Fruit fly (Drosophila melanogaster): Measurements from ENCODE around the gene CG42464.

The CG42464 gene

dm6 chr2L:3698992-3699514 is at the start of gene CG42464, which contains the start of gene CG10031:
CG42464 (plus strand) TSS chr2L:3699464.
CG10031 (minus strand) TSS chr2L:3699092.
- TF ChIP-seq CG8478 (optimal IDR thresholded peaks at IDR 0.05) (no peak), CTCF (optimal IDR thresholded peaks at IDR 0.05) (no peak)

dm6 chr2L:3654956-3655618 is 44.2 kb upstream of the CG42464 start:
- TF ChIP-seq CTCF (optimal IDR thresholded peaks at IDR 0.05): no peak
- TF ChIP-seq CG8478 (optimal IDR thresholded peaks at IDR 0.05): no peak

- TF ChIP-seq CG8478 (optimal IDR thresholded peaks at IDR 0.05): no peak
- no peak for TF ChIP-seq CTCF (optimal IDR thresholded peaks at IDR 0.05)
These were observed 43.6 kb upstream of the CG42464 start for dm6 chr2L:3655698-3656105.

- TF ChIP-seq CTCF (optimal IDR thresholded peaks at IDR 0.05) (no peak), CG8478 (optimal IDR thresholded peaks at IDR 0.05) (no peak)
These were observed 42.6 kb upstream of the CG42464 start, which contains the start of gene for for dm6 chr2L:3656667-3657066. for (minus strand) TSS chr2L:3656953.

- TF ChIP-seq CG8478 (optimal IDR thresholded peaks at IDR 0.05) (no peak), CTCF (optimal IDR thresholded peaks at IDR 0.05) (peak; percentile 98 to 99)
These were observed 41.7 kb upstream of the CG42464 start for dm6 chr2L:3657349-3658142.

dm6 chr2L:3662307-3662795 is 36.9 kb upstream of the CG42464 start, which contains the start of gene Drgx:
Drgx (plus strand) TSS chr2L:3662745.
- TF ChIP-seq CG8478 (optimal IDR thresholded peaks at IDR 0.05) (no peak), CTCF (optimal IDR thresholded peaks at IDR 0.05) (peak in 1 of 2 experiments; percentile 18)

dm6 chr2L:3668451-3668850 is 30.8 kb upstream of the CG42464 start, which contains the start of gene Sfp24Ba:
Sfp24Ba (minus strand) TSS chr2L:3668551.
- no peak for TF ChIP-seq CTCF (optimal IDR thresholded peaks at IDR 0.05)
- no peak for TF ChIP-seq CG8478 (optimal IDR thresholded peaks at IDR 0.05)

- no peak for TF ChIP-seq CTCF (optimal IDR thresholded peaks at IDR 0.05)
- TF ChIP-seq CG8478 (optimal IDR thresholded peaks at IDR 0.05): no peak
These were observed 30.2 kb upstream of the CG42464 start, which contains the start of gene Sfp24Bd for dm6 chr2L:3669034-3669433. Sfp24Bd (minus strand) TSS chr2L:3669134.

dm6 chr2L:3669675-3670074 is 29.6 kb upstream of the CG42464 start, which contains the start of gene Sfp24Bb:
Sfp24Bb (minus strand) TSS chr2L:3669775.
- no peak for TF ChIP-seq CG8478 (optimal IDR thresholded peaks at IDR 0.05)
- no peak for TF ChIP-seq CTCF (optimal IDR thresholded peaks at IDR 0.05)

- TF ChIP-seq CTCF (optimal IDR thresholded peaks at IDR 0.05) (no peak), CG8478 (optimal IDR thresholded peaks at IDR 0.05) (no peak)
These were observed 28.8 kb upstream of the CG42464 start, which contains the start of gene Sfp24Bc for dm6 chr2L:3670481-3670880. Sfp24Bc (minus strand) TSS chr2L:3670581.

dm6 chr2L:3675770-3676169 is 23.5 kb upstream of the CG42464 start:
- TF ChIP-seq CTCF (optimal IDR thresholded peaks at IDR 0.05) (no peak), CG8478 (optimal IDR thresholded peaks at IDR 0.05) (no peak)

- TF ChIP-seq CG8478 (optimal IDR thresholded peaks at IDR 0.05): no peak
- TF ChIP-seq CTCF (optimal IDR thresholded peaks at IDR 0.05): no peak
These were observed 17.9 kb upstream of the CG42464 start for dm6 chr2L:3681338-3681737.

- TF ChIP-seq CTCF (optimal IDR thresholded peaks at IDR 0.05) (no peak), CG8478 (optimal IDR thresholded peaks at IDR 0.05) (no peak)
These were observed 16.8 kb upstream of the CG42464 start for dm6 chr2L:3682489-3682888.

- TF ChIP-seq CG8478 (optimal IDR thresholded peaks at IDR 0.05) (no peak), CTCF (optimal IDR thresholded peaks at IDR 0.05) (no peak)
These were observed 14.0 kb upstream of the CG42464 start for dm6 chr2L:3685139-3685851.

dm6 chr2L:3692466-3692865 is 6.8 kb upstream of the CG42464 start, which contains the start of gene CG16704:
CG16704 (minus strand) TSS chr2L:3692587.
- TF ChIP-seq CG8478 (optimal IDR thresholded peaks at IDR 0.05): no peak
- TF ChIP-seq CTCF (optimal IDR thresholded peaks at IDR 0.05): no peak
